Worm (Caenorhabditis elegans) whole organism, early embryonic: ENCODE measurements around the gene F07F6.4.

Source experiments
- ama-1 ChIP-seq: fragments of 150-350 bp; optimal IDR thresholded peaks from 2 replicates; lab custom pipeline; 2014
- ets-7 ChIP-seq: sonication (generic microtip); optimal IDR thresholded peaks from 2 replicates; lab custom pipeline; 2016; ENCODE audit warnings: missing genotype, missing genetic modification characterization, missing compliant biosample characterization
- scrt-1 ChIP-seq: fragments of 200-800 bp; sonication (Bioruptor generic); IDR thresholded peaks from 2 replicates; pipeline ENCODE4 v1.3.6; 2022; ENCODE audit warnings: missing genetic modification characterization, missing compliant biosample characterization
- tra-4 ChIP-seq: sonication (generic microtip); optimal IDR thresholded peaks from 2 replicates; lab custom pipeline; 2017; ENCODE audit warnings: missing genetic modification characterization, missing compliant biosample characterization

- TF ChIP-seq ets-7 (tag; lab: Kevin White, UChicago) (no peak), ama-1 (lab: Kevin White, UChicago) (no peak), tra-4 (no peak), scrt-1 (no peak)
These were observed 51.7 kb downstream of the F07F6.4 start, which contains the start of gene prdx-2 for ce11 chrII:5377467-5378238.
